Fruit fly (Drosophila melanogaster) whole organism, embryonic: ENCODE measurements around the gene Cdk1.

Experiments used
- Abd-B ChIP-seq: fragments of 200-800 bp; sonication (Bioruptor generic); optimal IDR thresholded peaks from 2 replicates; lab custom pipeline; 2018; ENCODE audit warnings: missing biosample characterization, mild to moderate bottlenecking, missing genetic modification characterization, moderate library complexity
- Adf1 ChIP-seq: fragments of 200-800 bp; sonication (Bioruptor generic); IDR thresholded peaks from 2 replicates; pipeline ENCODE4 v1.3.6; 2022; ENCODE audit warnings: missing biosample characterization, missing genetic modification characterization
- Awh ChIP-seq: fragments of 200-800 bp; sonication (Bioruptor generic); IDR thresholded peaks from 2 replicates; pipeline ENCODE4, ENCODE4 v1.3.6; 2022; ENCODE audit warnings: missing biosample characterization, missing genetic modification characterization
- BEAF-32 ChIP-seq: fragments of 200-800 bp; sonication (Bioruptor generic); optimal IDR thresholded peaks from 3 replicates; lab custom pipeline; 2017; ENCODE audit warnings: missing biosample characterization, missing genetic modification characterization, mild to moderate bottlenecking, moderate library complexity, missing genetic modification reagents
- Bteb2 ChIP-seq: fragments of 200-800 bp; sonication (Bioruptor generic); optimal IDR thresholded peaks from 2 replicates; lab custom pipeline; 2016; ENCODE audit warnings: missing biosample characterization, missing genetic modification characterization
- CG10209 ChIP-seq: fragments of 200-800 bp; sonication (Bioruptor generic); optimal IDR thresholded peaks from 3 replicates; lab custom pipeline; 2017; ENCODE audit warnings: missing biosample characterization, mild to moderate bottlenecking, missing genetic modification characterization, missing genetic modification reagents
- CG10462 ChIP-seq: fragments of 200-800 bp; sonication (Bioruptor generic); optimal IDR thresholded peaks from 2 replicates; lab custom pipeline; 2016; ENCODE audit warnings: missing biosample characterization, missing genetic modification characterization
- CG10654 ChIP-seq: fragments of 200-800 bp; sonication (Bioruptor generic); optimal IDR thresholded peaks from 2 replicates; lab custom pipeline; 2016; ENCODE audit warnings: missing biosample characterization, missing genetic modification characterization
- CG12104 ChIP-seq: fragments of 200-800 bp; sonication (Bioruptor generic); optimal IDR thresholded peaks from 3 replicates; lab custom pipeline; 2016; ENCODE audit warnings: missing biosample characterization, missing genetic modification characterization
- CG13775 ChIP-seq: fragments of 200-800 bp; sonication (Bioruptor generic); optimal IDR thresholded peaks from 3 replicates; lab custom pipeline; 2017; ENCODE audit warnings: missing biosample characterization, mild to moderate bottlenecking, missing genetic modification characterization
- CG13894 ChIP-seq: fragments of 200-800 bp; sonication (Bioruptor generic); optimal IDR thresholded peaks from 3 replicates; lab custom pipeline; 2018; ENCODE audit warnings: missing biosample characterization, mild to moderate bottlenecking, missing genetic modification characterization, moderate library complexity
- CG14667 ChIP-seq: fragments of 200-800 bp; sonication (Bioruptor generic); IDR thresholded peaks from 2 replicates; pipeline ENCODE4 v1.3.6; 2022; ENCODE audit warnings: missing biosample characterization, missing genetic modification characterization
- CG14710 ChIP-seq: fragments of 200-800 bp; sonication (Bioruptor generic); optimal IDR thresholded peaks from 3 replicates; lab custom pipeline; 2019; ENCODE audit warnings: missing biosample characterization, mild to moderate bottlenecking, missing genetic modification characterization, moderate library complexity
- CG1602 ChIP-seq: fragments of 200-800 bp; sonication (Bioruptor generic); optimal IDR thresholded peaks from 3 replicates; lab custom pipeline; 2016; ENCODE audit warnings: missing biosample characterization, missing genetic modification characterization
- CG17829 ChIP-seq: fragments of 200-800 bp; optimal IDR thresholded peaks from 2 replicates; lab custom pipeline; 2019; ENCODE audit warnings: missing biosample characterization, mild to moderate bottlenecking, missing genetic modification characterization, moderate library complexity
- CG6683 ChIP-seq: fragments of 200-800 bp; sonication (Bioruptor generic); optimal IDR thresholded peaks from 2 replicates; lab custom pipeline; 2017; ENCODE audit warnings: missing biosample characterization, mild to moderate bottlenecking, missing genetic modification characterization, missing genetic modification reagents
- CG7556 ChIP-seq: fragments of 200-800 bp; sonication (Bioruptor generic); optimal IDR thresholded peaks from 2 replicates; lab custom pipeline; 2017; ENCODE audit warnings: missing biosample characterization, mild to moderate bottlenecking, missing genetic modification characterization
- CHES-1-like ChIP-seq: fragments of 200-800 bp; sonication (Bioruptor generic); optimal IDR thresholded peaks from 2 replicates; lab custom pipeline; 2016; ENCODE audit warnings: missing biosample characterization, missing genetic modification characterization
- Chrac-16 ChIP-seq: fragments of 200-800 bp; sonication (Bioruptor generic); optimal IDR thresholded peaks from 3 replicates; lab custom pipeline; 2016; ENCODE audit warnings: missing biosample characterization, missing genetic modification characterization
- CrebB ChIP-seq: fragments of 200-800 bp; sonication (Bioruptor generic); optimal IDR thresholded peaks from 3 replicates; lab custom pipeline; 2018; ENCODE audit warnings: missing biosample characterization, mild to moderate bottlenecking, missing genetic modification characterization
- E2f2 ChIP-seq: fragments of 200-800 bp; sonication (Bioruptor generic); IDR thresholded peaks from 2 replicates; pipeline ENCODE4 v1.3.6; 2022; ENCODE audit warnings: missing biosample characterization, missing genetic modification characterization
- GATAe ChIP-seq: fragments of 200-800 bp; sonication (Bioruptor generic); conservative IDR thresholded peaks from 2 replicates; pipeline ENCODE4 v1.3.6; 2022; ENCODE audit warnings: missing biosample characterization, missing genetic modification characterization
- Hand ChIP-seq: fragments of 200-800 bp; sonication (Bioruptor generic); optimal IDR thresholded peaks from 2 replicates; lab custom pipeline; 2017; ENCODE audit warnings: mild to moderate bottlenecking, missing biosample characterization, missing genetic modification reagents, missing genetic modification characterization
- Hey ChIP-seq: fragments of 200-800 bp; sonication (Bioruptor generic); optimal IDR thresholded peaks from 3 replicates; lab custom pipeline; 2018; ENCODE audit warnings: missing biosample characterization, mild to moderate bottlenecking, missing genetic modification characterization
- Hr51 ChIP-seq, 2 experiments: fragments of 200-800 bp; sonication (Bioruptor generic); optimal IDR thresholded peaks; 2 replicates in 1 of 2; 3 replicates in 1 of 2; lab custom pipeline; 2016 to 2018; ENCODE audit warnings: missing biosample characterization in 2 of 2, missing genetic modification characterization in 2 of 2, mild to moderate bottlenecking in 1 of 2, moderate library complexity in 1 of 2
- MTF-1 ChIP-seq: fragments of 200-800 bp; sonication (Bioruptor generic); optimal IDR thresholded peaks from 2 replicates; lab custom pipeline; 2018; ENCODE audit warnings: missing biosample characterization, mild to moderate bottlenecking, missing genetic modification characterization, borderline replicate concordance
- NK7.1 ChIP-seq: fragments of 200-800 bp; sonication (Bioruptor generic); optimal IDR thresholded peaks from 3 replicates; lab custom pipeline; 2016; ENCODE audit warnings: missing biosample characterization, missing genetic modification characterization
- NfI ChIP-seq: fragments of 200-800 bp; sonication (Bioruptor generic); optimal IDR thresholded peaks from 3 replicates; lab custom pipeline; 2018; ENCODE audit warnings: missing biosample characterization, mild to moderate bottlenecking, missing genetic modification characterization, moderate library complexity
- Six4 ChIP-seq: fragments of 200-800 bp; sonication (Bioruptor generic); optimal IDR thresholded peaks from 2 replicates; lab custom pipeline; 2016; ENCODE audit warnings: missing biosample characterization, missing genetic modification characterization
- Tbp ChIP-seq: fragments of >200 bp; optimal IDR thresholded peaks from 2 replicates; lab custom pipeline; 2018; ENCODE audit warnings: missing biosample characterization, missing genetic modification characterization
- Vsx1 ChIP-seq: fragments of 200-800 bp; sonication (Bioruptor generic); optimal IDR thresholded peaks from 2 replicates; lab custom pipeline; 2017; ENCODE audit warnings: missing biosample characterization, mild to moderate bottlenecking, missing genetic modification characterization, missing genetic modification reagents
- chif ChIP-seq, 2 experiments: fragments of 200-800 bp; sonication (Bioruptor generic); optimal IDR thresholded peaks; 3 replicates each; lab custom pipeline; 2016; ENCODE audit warnings: missing biosample characterization in 2 of 2, missing genetic modification characterization in 2 of 2
- eyg ChIP-seq: fragments of 200-800 bp; sonication (Bioruptor generic); optimal IDR thresholded peaks from 3 replicates; lab custom pipeline; 2016; ENCODE audit warnings: missing biosample characterization, missing genetic modification characterization
- ftz-f1 ChIP-seq: fragments of 200-800 bp; sonication (Bioruptor generic); optimal IDR thresholded peaks from 2 replicates; lab custom pipeline; 2016; ENCODE audit warnings: missing biosample characterization, missing genetic modification characterization
- fu2 ChIP-seq: fragments of 200-800 bp; sonication (Bioruptor generic); optimal IDR thresholded peaks from 2 replicates; lab custom pipeline; 2016; ENCODE audit warnings: missing biosample characterization, missing genetic modification characterization
- hbn ChIP-seq: fragments of 200-800 bp; sonication (Bioruptor generic); IDR thresholded peaks from 2 replicates; pipeline ENCODE4 v1.3.6; 2022; ENCODE audit warnings: missing biosample characterization, missing genetic modification characterization; ENCODE audit not compliant: partially characterized antibody
- jigr1 ChIP-seq: fragments of 200-800 bp; sonication (Bioruptor generic); IDR thresholded peaks from 3 replicates; pipeline ENCODE4 v1.3.6; 2022; ENCODE audit warnings: missing biosample characterization, missing genetic modification characterization
- jumu ChIP-seq: fragments of 200-800 bp; sonication (Bioruptor generic); optimal IDR thresholded peaks from 3 replicates; lab custom pipeline; 2016; ENCODE audit warnings: missing biosample characterization, missing genetic modification characterization
- nau ChIP-seq: fragments of 200-800 bp; sonication (Bioruptor generic); optimal IDR thresholded peaks from 3 replicates; lab custom pipeline; 2017; ENCODE audit warnings: missing biosample characterization, mild to moderate bottlenecking, missing genetic modification characterization, missing genetic modification reagents
- pros ChIP-seq: fragments of 200-800 bp; sonication (Bioruptor generic); optimal IDR thresholded peaks from 3 replicates; lab custom pipeline; 2019; ENCODE audit warnings: missing biosample characterization, mild to moderate bottlenecking, missing genetic modification characterization, moderate library complexity
- psq ChIP-seq: fragments of 200-800 bp; sonication (Bioruptor generic); optimal IDR thresholded peaks from 2 replicates; lab custom pipeline; 2017; ENCODE audit warnings: missing biosample characterization, missing genetic modification characterization
- repo ChIP-seq: fragments of 200-800 bp; sonication (Bioruptor generic); optimal IDR thresholded peaks from 2 replicates; lab custom pipeline; 2016; ENCODE audit warnings: missing biosample characterization, missing genetic modification characterization
- run ChIP-seq: fragments of 200-800 bp; sonication (Bioruptor generic); optimal IDR thresholded peaks from 3 replicates; lab custom pipeline; 2018; ENCODE audit warnings: missing biosample characterization, mild to moderate bottlenecking, missing genetic modification characterization
- sima ChIP-seq: fragments of 200-800 bp; sonication (Bioruptor generic); optimal IDR thresholded peaks from 2 replicates; lab custom pipeline; 2016; ENCODE audit warnings: missing biosample characterization, missing genetic modification characterization
- stwl ChIP-seq: fragments of 200-800 bp; sonication (Bioruptor generic); optimal IDR thresholded peaks from 3 replicates; lab custom pipeline; 2018; ENCODE audit warnings: missing biosample characterization, mild to moderate bottlenecking, missing genetic modification characterization, moderate library complexity
- toy ChIP-seq: fragments of 200-800 bp; sonication (Bioruptor generic); IDR thresholded peaks from 2 replicates; pipeline ENCODE4 v1.3.6; 2022; ENCODE audit warnings: missing biosample characterization, missing genetic modification characterization
- usp ChIP-seq: fragments of >200 bp; optimal IDR thresholded peaks from 2 replicates; lab custom pipeline; 2017; ENCODE audit warnings: missing biosample characterization, missing genetic modification characterization
- vnd ChIP-seq: fragments of 200-800 bp; sonication (Bioruptor generic); IDR thresholded peaks from 3 replicates; pipeline ENCODE4 v1.3.6; 2022; ENCODE audit warnings: missing biosample characterization, missing genetic modification characterization; ENCODE audit not compliant: partially characterized antibody
- zen2 ChIP-seq: fragments of 200-800 bp; sonication (Bioruptor generic); IDR thresholded peaks from 3 replicates; pipeline ENCODE4 v1.3.6; 2022; ENCODE audit warnings: missing biosample characterization, missing genetic modification characterization; ENCODE audit not compliant: partially characterized antibody
- zf30C ChIP-seq: fragments of 200-800 bp; sonication (Bioruptor generic); optimal IDR thresholded peaks from 3 replicates; lab custom pipeline; 2018; ENCODE audit warnings: missing biosample characterization, mild to moderate bottlenecking, missing genetic modification characterization

Gene Cdk1

DNA sequence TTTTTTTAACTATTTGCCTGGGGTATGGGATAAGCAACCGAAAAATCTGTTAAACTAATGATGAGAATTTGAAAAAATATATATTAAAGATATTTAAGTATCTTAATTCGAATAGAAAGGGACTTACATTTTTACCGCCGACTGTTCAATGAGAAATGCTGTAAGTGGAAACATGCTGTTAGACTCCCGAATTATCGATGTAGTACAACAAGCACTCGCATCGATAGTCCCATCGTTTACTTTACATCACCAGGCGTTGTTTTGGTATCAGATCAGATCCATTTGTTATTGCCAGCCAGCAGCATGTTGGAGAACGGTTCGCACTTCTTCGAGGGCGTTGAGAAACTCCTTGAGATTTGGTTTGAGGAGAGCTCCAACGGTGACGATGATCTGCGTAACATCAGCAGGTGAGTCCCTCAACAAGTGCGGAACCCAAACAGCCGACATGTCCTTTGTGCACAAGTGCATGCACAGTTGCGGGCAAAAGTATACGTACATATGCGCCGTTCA, 46.8 kb downstream of the Cdk1 start, which contains the start of gene SamDC (continued):
- TF ChIP-seq CrebB (tag; lab: Kevin White, UChicago) (peak; percentile 18), jumu (peak; percentile 25), CG12104 (no peak), ftz-f1 (GFP tag; lab: Kevin White, UChicago) (no peak), psq (peak; percentile 38), BEAF-32 (GFP tag; lab: Kevin White, UChicago) (peak; percentile 88), Hand (no peak), CG10209 (GFP tag; lab: Kevin White, UChicago) (peak; percentile 36), CHES-1-like (no peak), GATAe (GFP tag; lab: Robert Waterston, UW) (no peak), nau (GFP tag; lab: Kevin White, UChicago) (no peak), usp (GFP tag; lab: Kevin White, UChicago) (no peak), Adf1 (GFP tag; lab: Robert Waterston, UW) (peak; percentile 27; the same call in 1 of the 2 replicates), Vsx1 (GFP tag; lab: Kevin White, UChicago) (no peak), Hr51 (GFP tag; optimal IDR thresholded peaks at IDR 0.05; lab: Kevin White, UChicago) (peak; percentile 40 to 60), Tbp (GFP tag; lab: Kevin White, UChicago) (no peak), repo (GFP tag; lab: Kevin White, UChicago) (no peak), CG10462 (GFP tag; lab: Kevin White, UChicago) (no peak), chif (GFP tag; optimal IDR thresholded peaks at IDR 0.05; lab: Kevin White, UChicago) (peak in 1 of 2 experiments; percentile 24), CG17829 (peak; percentile 37), Six4 (GFP tag; lab: Kevin White, UChicago) (no peak), Awh (no peak), vnd (GFP tag; lab: Robert Waterston, UW) (peak; percentile 59; the same call in 2 of the 3 replicates), NfI (peak; percentile 46), Hey (tag; lab: Kevin White, UChicago) (no peak), stwl (tag; lab: Kevin White, UChicago) (peak; percentile 78), Abd-B (GFP tag; lab: Kevin White, UChicago) (no peak), MTF-1 (GFP tag; lab: Kevin White, UChicago) (no peak), CG13894 (tag; lab: Kevin White, UChicago) (peak; percentile 66), toy (GFP tag; lab: Robert Waterston, UW) (no peak), run (no peak), CG14710 (tag; lab: Kevin White, UChicago) (peak; percentile 47), eyg (GFP tag; lab: Kevin White, UChicago) (peak; percentile 18), sima (GFP tag; lab: Kevin White, UChicago) (no peak), CG10654 (peak; percentile 14), zen2 (GFP tag; lab: Robert Waterston, UW) (no peak; the same call in 2 of the 3 replicates), Bteb2 (GFP tag; lab: Kevin White, UChicago) (no peak), CG1602 (GFP tag; lab: Kevin White, UChicago) (peak; percentile 39), CG7556 (GFP tag; lab: Kevin White, UChicago) (peak; percentile 21), zf30C (GFP tag; lab: Kevin White, UChicago) (no peak), hbn (peak; percentile 54), pros (peak; percentile 14), CG6683 (GFP tag; lab: Kevin White, UChicago) (no peak), CG13775 (peak; percentile 45), fu2 (GFP tag; lab: Kevin White, UChicago) (no peak), Chrac-16 (GFP tag; lab: Kevin White, UChicago) (no peak), NK7.1 (peak; percentile 27), E2f2 (GFP tag; lab: Robert Waterston, UW) (peak; percentile 42), jigr1 (GFP tag; lab: Robert Waterston, UW) (no peak; the same call in 2 of the 3 replicates), CG14667 (GFP tag; lab: Robert Waterston, UW) (no peak)
